Fruit fly (Drosophila melanogaster): ENCODE results near the gene Cpr30F.

Cpr30F gene

DNA sequence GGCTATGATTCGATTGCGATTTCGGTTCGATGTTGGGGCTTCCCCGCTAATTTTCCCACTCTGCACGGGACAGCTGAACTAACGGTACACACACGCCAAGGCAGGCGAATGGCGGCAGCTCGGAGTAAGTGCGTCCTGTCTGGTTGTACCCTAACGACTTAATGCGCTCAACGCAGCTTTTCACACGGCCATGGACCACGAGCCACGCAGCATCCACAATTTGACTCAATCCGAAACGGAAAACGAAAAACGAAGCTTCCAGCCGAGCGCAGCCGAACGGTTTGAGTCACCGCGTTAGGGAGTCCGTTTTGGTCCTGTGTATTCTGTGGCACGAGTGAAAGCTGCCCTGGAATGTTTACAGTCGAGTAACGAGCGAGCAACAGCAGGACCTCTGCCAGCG is 46.9 kb downstream of the Cpr30F start, which contains the start of gene nAChRalpha6:
TSS of gene nAChRalpha6 (minus strand) at position 165 of the 400 bp plus-strand sequence.
- TF ChIP-seq br (GFP tag; optimal IDR thresholded peaks at IDR 0.05) (no peak), dl (GFP tag; optimal IDR thresholded peaks at IDR 0.05; ENCODE audit: insufficient read depth in 1 of 2, partially characterized antibody in 2 of 2) (no peak), Hr83 (GFP tag; optimal IDR thresholded peaks at IDR 0.05; ENCODE audit: poor library complexity, severe bottlenecking) (no peak), sv (GFP tag; optimal IDR thresholded peaks at IDR 0.05) (no peak), fru (GFP tag; optimal IDR thresholded peaks at IDR 0.05) (no peak), Hnf4 (GFP tag; optimal IDR thresholded peaks at IDR 0.05) (no peak), sage (GFP tag; optimal IDR thresholded peaks at IDR 0.05) (no peak)

dm6 chr2L:9882393-9882971 is 50.5 kb downstream of the Cpr30F start:
- TF ChIP-seq tai (GFP tag; optimal IDR thresholded peaks at IDR 0.05) (no peak), sage (GFP tag; optimal IDR thresholded peaks at IDR 0.05) (no peak), foxo (GFP tag; optimal IDR thresholded peaks at IDR 0.05) (no peak), usp (GFP tag; optimal IDR thresholded peaks at IDR 0.05) (no peak), CG9705 (GFP tag; optimal IDR thresholded peaks at IDR 0.05) (no peak), GATAd (GFP tag; optimal IDR thresholded peaks at IDR 0.05) (no peak), N (GFP tag; optimal IDR thresholded peaks at IDR 0.05) (no peak), jim (GFP tag; optimal IDR thresholded peaks at IDR 0.05) (no peak), lola (GFP tag; optimal IDR thresholded peaks at IDR 0.05) (no peak), CrebA (GFP tag; optimal IDR thresholded peaks at IDR 0.05; ENCODE audit: borderline replicate concordance) (no peak), brk (GFP tag; optimal IDR thresholded peaks at IDR 0.05) (no peak), pan (optimal IDR thresholded peaks at IDR 0.05) (no peak), Vsx2 (GFP tag; optimal IDR thresholded peaks at IDR 0.05; ENCODE audit: partially characterized antibody) (no peak), h (GFP tag; optimal IDR thresholded peaks at IDR 0.05) (no peak), psq (GFP tag; optimal IDR thresholded peaks at IDR 0.05) (no peak), Sp1 (GFP tag; optimal IDR thresholded peaks at IDR 0.05) (no peak), Hnf4 (GFP tag; optimal IDR thresholded peaks at IDR 0.05) (no peak), Abd-B (GFP tag; optimal IDR thresholded peaks at IDR 0.05) (no peak), Myc (optimal IDR thresholded peaks at IDR 0.05) (no peak), Jra (GFP tag; optimal IDR thresholded peaks at IDR 0.05) (no peak)
